Fruit fly (Drosophila melanogaster): Measurements from ENCODE around the gene Sgsf.

Sgsf gene

dm6 chr3R:12329827-12330226 is 11.6 kb upstream of the Sgsf start:
- no peak for TF ChIP-seq Pif1B (GFP tag; optimal IDR thresholded peaks at IDR 0.05)
- no peak for TF ChIP-seq Pif1A (GFP tag; optimal IDR thresholded peaks at IDR 0.05)
- no peak for TF ChIP-seq gl (tag; optimal IDR thresholded peaks at IDR 0.05)
- TF ChIP-seq CG12605 (GFP tag; IDR thresholded peaks at IDR 0.05): no peak
- no peak for TF ChIP-seq Snoo (tag; optimal IDR thresholded peaks at IDR 0.05)
- TF ChIP-seq Ets98B (GFP tag; IDR thresholded peaks at IDR 0.05): no peak
- TF ChIP-seq rn (GFP tag; IDR thresholded peaks at IDR 0.05): no peak
- TF ChIP-seq D1 (tag; optimal IDR thresholded peaks at IDR 0.05): no peak
- TF ChIP-seq CG10348 (GFP tag; IDR thresholded peaks at IDR 0.05): no peak
- TF ChIP-seq CG9948 (tag; optimal IDR thresholded peaks at IDR 0.05): no peak
- TF ChIP-seq CG13204 (GFP tag; optimal IDR thresholded peaks at IDR 0.05): no peak
- no peak for TF ChIP-seq CG4496 (GFP tag; IDR thresholded peaks at IDR 0.05)
- TF ChIP-seq CG15710 (tag; optimal IDR thresholded peaks at IDR 0.05): no peak
- no peak for TF ChIP-seq CG17806 (tag; optimal IDR thresholded peaks at IDR 0.05)
- no peak for TF ChIP-seq EcR (GFP tag; optimal IDR thresholded peaks at IDR 0.05)
- TF ChIP-seq CG8301 (tag; optimal IDR thresholded peaks at IDR 0.05): no peak
- no peak for TF ChIP-seq CG8159 (tag; optimal IDR thresholded peaks at IDR 0.05)
- TF ChIP-seq CG34367 (tag; optimal IDR thresholded peaks at IDR 0.05): no peak
- TF ChIP-seq CG32121 (GFP tag; IDR thresholded peaks at IDR 0.05): no peak
- TF ChIP-seq CG14655 (GFP tag; optimal IDR thresholded peaks at IDR 0.05): no peak

- TF ChIP-seq CG10348 (GFP tag; IDR thresholded peaks at IDR 0.05) (no peak), gl (tag; optimal IDR thresholded peaks at IDR 0.05) (no peak), rn (GFP tag; IDR thresholded peaks at IDR 0.05) (no peak), EcR (GFP tag; optimal IDR thresholded peaks at IDR 0.05) (no peak), CG32121 (GFP tag; IDR thresholded peaks at IDR 0.05) (no peak)
These were observed 3.6 kb downstream of the Sgsf start for dm6 chr3R:12344914-12345549.

dm6 chr3R:12345989-12346388 is 4.5 kb downstream of the Sgsf start:
- TF ChIP-seq CG8159 (tag; optimal IDR thresholded peaks at IDR 0.05) (peak; percentile 15), fd96Ca (GFP tag; IDR thresholded peaks at IDR 0.05) (no peak), Ets98B (GFP tag; IDR thresholded peaks at IDR 0.05) (no peak)

DNA sequence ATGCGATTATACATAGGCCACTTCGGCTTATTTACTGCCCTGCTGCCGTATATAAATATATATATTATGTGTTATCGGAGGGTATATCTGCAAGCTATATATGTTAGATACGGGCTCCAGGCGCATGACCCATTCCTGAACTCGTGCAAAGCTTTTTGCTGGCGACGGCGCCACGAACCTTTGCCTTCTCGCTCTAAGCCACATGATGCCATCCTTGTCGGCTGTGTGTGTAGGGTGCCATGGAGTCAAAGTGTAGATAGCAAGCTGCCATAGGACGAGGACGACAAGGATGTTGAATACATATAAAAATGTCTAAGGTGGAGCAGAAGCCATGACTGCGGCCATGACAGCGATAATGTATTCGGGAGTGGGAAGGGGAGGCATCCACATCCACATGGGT is 6.2 kb downstream of the Sgsf start:
- TF ChIP-seq Snoo (tag; optimal IDR thresholded peaks at IDR 0.05) (no peak), CG32121 (GFP tag; IDR thresholded peaks at IDR 0.05) (no peak)

dm6 chr3R:12350497-12350896 is 9.0 kb downstream of the Sgsf start, which contains the start of gene CG10038:
CG10038 (minus strand) TSS chr3R:12350644.
- TF ChIP-seq rn (GFP tag; IDR thresholded peaks at IDR 0.05) (no peak), CG4496 (GFP tag; IDR thresholded peaks at IDR 0.05) (peak; percentile 35; the same call in 1 of the 3 replicates), D1 (tag; optimal IDR thresholded peaks at IDR 0.05) (peak; percentile 55), CG17806 (tag; optimal IDR thresholded peaks at IDR 0.05) (peak; percentile 5), CG10348 (GFP tag; IDR thresholded peaks at IDR 0.05) (no peak)

DNA sequence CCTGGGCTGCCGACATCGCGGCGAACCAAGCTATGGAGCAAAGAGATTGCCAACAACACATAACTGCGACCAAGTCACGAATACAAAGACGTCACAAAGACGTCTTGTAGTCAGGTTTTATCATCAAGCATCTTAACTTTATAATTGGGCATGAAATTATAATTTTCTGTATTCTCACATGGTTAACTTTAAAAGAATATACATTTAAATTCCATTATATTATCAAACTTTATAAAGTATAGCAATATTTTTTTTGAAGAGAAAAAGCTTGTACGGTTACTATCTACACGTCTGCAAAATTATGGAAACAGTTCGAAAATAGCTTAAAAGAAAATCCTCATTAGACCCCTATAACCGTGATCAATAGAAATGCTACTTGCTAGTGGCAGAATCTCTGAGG is 10.5 kb downstream of the Sgsf start, which contains the start of gene CG10041:
TSS of gene CG10041 (minus strand) at position 101 of the 400 bp plus-strand sequence.
- TF ChIP-seq CG32121 (GFP tag; IDR thresholded peaks at IDR 0.05) (no peak), CG9948 (tag; optimal IDR thresholded peaks at IDR 0.05) (no peak), CG14655 (GFP tag; optimal IDR thresholded peaks at IDR 0.05) (no peak), CG34367 (tag; optimal IDR thresholded peaks at IDR 0.05) (no peak), CG12605 (GFP tag; IDR thresholded peaks at IDR 0.05) (no peak), CG4496 (GFP tag; IDR thresholded peaks at IDR 0.05) (no peak), gl (tag; optimal IDR thresholded peaks at IDR 0.05) (no peak), CG10348 (GFP tag; IDR thresholded peaks at IDR 0.05) (no peak), CG15710 (tag; optimal IDR thresholded peaks at IDR 0.05) (no peak), Snoo (tag; optimal IDR thresholded peaks at IDR 0.05) (no peak), CG17806 (tag; optimal IDR thresholded peaks at IDR 0.05) (no peak), CG8301 (tag; optimal IDR thresholded peaks at IDR 0.05) (no peak), fd96Ca (GFP tag; IDR thresholded peaks at IDR 0.05) (no peak), Ets98B (GFP tag; IDR thresholded peaks at IDR 0.05) (no peak), CG13204 (GFP tag; optimal IDR thresholded peaks at IDR 0.05) (no peak), CG8159 (tag; optimal IDR thresholded peaks at IDR 0.05) (no peak), D1 (tag; optimal IDR thresholded peaks at IDR 0.05) (no peak), Pif1A (GFP tag; optimal IDR thresholded peaks at IDR 0.05) (no peak)

DNA sequence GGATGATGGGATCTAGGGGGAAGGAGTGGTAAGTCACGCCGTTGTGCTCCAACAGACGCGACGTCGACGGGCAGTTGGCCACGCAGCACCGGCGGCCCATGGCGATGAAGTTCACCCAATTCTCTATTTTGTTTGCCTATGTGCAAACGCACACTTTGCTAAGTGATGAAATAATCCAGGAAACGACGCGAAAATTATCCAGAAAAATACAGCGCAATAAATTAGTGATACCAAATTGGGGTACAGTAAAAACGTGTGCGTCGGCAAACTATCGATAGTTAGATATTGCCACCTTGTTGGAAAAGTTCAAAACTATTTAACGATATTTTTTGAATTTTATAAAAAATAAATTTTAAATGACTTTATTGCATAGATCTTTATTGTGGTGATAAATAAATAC is 14.6 kb downstream of the Sgsf start, which contains the start of gene MBD-R2:
TSS of gene MBD-R2 (minus strand) at position 222 of the 400 bp plus-strand sequence.
- TF ChIP-seq CG4496 (GFP tag; IDR thresholded peaks at IDR 0.05) (no peak), CG12605 (GFP tag; IDR thresholded peaks at IDR 0.05) (no peak), CG15710 (tag; optimal IDR thresholded peaks at IDR 0.05) (no peak), CG34367 (tag; optimal IDR thresholded peaks at IDR 0.05) (no peak), Ets98B (GFP tag; IDR thresholded peaks at IDR 0.05) (no peak), CG9948 (tag; optimal IDR thresholded peaks at IDR 0.05) (no peak), EcR (GFP tag; optimal IDR thresholded peaks at IDR 0.05) (no peak), fd96Ca (GFP tag; IDR thresholded peaks at IDR 0.05) (no peak), CG13204 (GFP tag; optimal IDR thresholded peaks at IDR 0.05) (no peak), rn (GFP tag; IDR thresholded peaks at IDR 0.05) (no peak), CG8301 (tag; optimal IDR thresholded peaks at IDR 0.05) (no peak), CG14655 (GFP tag; optimal IDR thresholded peaks at IDR 0.05) (no peak), Pif1B (GFP tag; optimal IDR thresholded peaks at IDR 0.05) (no peak), CG17806 (tag; optimal IDR thresholded peaks at IDR 0.05) (no peak), CG8159 (tag; optimal IDR thresholded peaks at IDR 0.05) (no peak), Pif1A (GFP tag; optimal IDR thresholded peaks at IDR 0.05) (no peak), CG32121 (GFP tag; IDR thresholded peaks at IDR 0.05) (no peak), Snoo (tag; optimal IDR thresholded peaks at IDR 0.05) (no peak), D1 (tag; optimal IDR thresholded peaks at IDR 0.05) (no peak), CG10348 (GFP tag; IDR thresholded peaks at IDR 0.05) (no peak)

Data from whole organism, pupa.